Worm (Caenorhabditis elegans) whole organism, L2 larva: ENCODE results near the gene pxd-1.

ENCODE experiments used
- R02D3.7 ChIP-seq: fragments of 150-350 bp; optimal IDR thresholded peaks from 2 replicates; lab custom pipeline; 2014; ENCODE audit warnings: missing biosample characterization, missing genetic modification characterization
- ceh-16 ChIP-seq: fragments of 150-350 bp; optimal IDR thresholded peaks from 2 replicates; lab custom pipeline; 2014; ENCODE audit warnings: missing biosample characterization, missing genetic modification characterization
- lin-11 ChIP-seq: fragments of 150-350 bp; sonication (generic microtip); optimal IDR thresholded peaks from 2 replicates; lab custom pipeline; 2014; ENCODE audit warnings: missing biosample characterization, missing genetic modification characterization, inconsistent platforms, mixed read lengths
- mab-5 ChIP-seq: fragments of 150-350 bp; optimal IDR thresholded peaks from 2 replicates; lab custom pipeline; 2014; ENCODE audit warnings: missing biosample characterization, missing genetic modification characterization
- mdl-1 ChIP-seq, 2 experiments: fragments of 150-350 bp in 1 of 2; sonication (generic microtip) in 1 of 2; optimal IDR thresholded peaks; 2 replicates each; lab custom pipeline; 2017; ENCODE audit warnings: missing biosample characterization in 2 of 2, missing genetic modification characterization in 2 of 2
- nhr-10 ChIP-seq: sonication (generic microtip); optimal IDR thresholded peaks from 2 replicates; lab custom pipeline; 2017; ENCODE audit warnings: missing biosample characterization, missing genetic modification characterization
- skn-1 ChIP-seq: sonication (generic microtip); optimal IDR thresholded peaks from 2 replicates; lab custom pipeline; 2017; ENCODE audit warnings: missing biosample characterization, missing genetic modification characterization
- sma-3 ChIP-seq: sonication (generic microtip); optimal IDR thresholded peaks from 2 replicates; lab custom pipeline; 2016; ENCODE audit warnings: missing genetic modification reagents, missing genetic modification characterization, missing compliant biosample characterization
- snpc-4 ChIP-seq: fragments of 150-350 bp; optimal IDR thresholded peaks from 2 replicates; lab custom pipeline; 2014; ENCODE audit warnings: missing biosample characterization, missing genetic modification characterization

pxd-1 gene

DNA sequence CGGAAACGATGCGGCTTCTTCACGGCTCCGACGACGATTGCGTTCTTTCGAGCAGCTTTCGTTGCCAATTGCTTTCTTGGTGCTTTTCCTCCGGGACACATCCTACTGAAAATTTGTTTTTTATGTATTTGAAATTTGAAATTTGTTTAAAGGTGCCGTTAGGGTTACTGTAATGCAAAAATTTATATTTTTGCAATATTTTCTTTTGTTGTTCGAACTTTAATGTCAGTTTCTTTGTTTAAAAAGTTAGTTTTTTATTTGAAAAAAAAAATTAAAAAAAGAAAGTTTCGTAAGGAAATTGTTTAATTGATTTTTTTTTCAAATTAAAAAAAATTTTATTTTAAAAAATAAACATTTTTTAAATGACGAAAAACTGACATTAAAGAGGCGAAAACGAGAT is 52.7 kb downstream of the pxd-1 start, which contains the start of gene his-69:
his-69 (minus strand) TSS at position 101 of the 400 bp plus-strand sequence.
- TF ChIP-seq snpc-4 (no peak), ceh-16 (tag; lab: Kevin White, UChicago) (no peak), R02D3.7 (tag; lab: Kevin White, UChicago) (no peak), lin-11 (tag; lab: Kevin White, UChicago) (no peak), mdl-1 (tag; optimal IDR thresholded peaks at IDR 0.05; lab: Kevin White, UChicago) (no peak), nhr-10 (tag; lab: Kevin White, UChicago) (no peak), sma-3 (GFP tag; lab: Kevin White, UChicago) (no peak), skn-1 (tag; lab: Kevin White, UChicago) (no peak), mab-5 (no peak)
- TF ChIP-seq, all 48 proteins: peak for 0
